Worm (Caenorhabditis elegans) whole organism, L4 larva: Measurements from ENCODE around the gene bpl-1.

Experiments
- F10B5.3 ChIP-seq: sonication (generic microtip); optimal IDR thresholded peaks from 2 replicates; lab custom pipeline; 2016; ENCODE audit warnings: mild to moderate bottlenecking, missing genetic modification characterization, missing compliant biosample characterization
- F37D6.2 ChIP-seq: sonication (generic microtip); optimal IDR thresholded peaks from 2 replicates; lab custom pipeline; 2016; ENCODE audit warnings: mild to moderate bottlenecking, missing genetic modification characterization, missing compliant biosample characterization
- F49E8.2 ChIP-seq: sonication (generic microtip); optimal IDR thresholded peaks from 2 replicates; lab custom pipeline; 2016; ENCODE audit warnings: missing compliant biosample characterization, mild to moderate bottlenecking, missing genetic modification characterization, borderline replicate concordance
- R02D3.7 ChIP-seq: fragments of 150-350 bp; sonication (generic microtip); optimal IDR thresholded peaks from 3 replicates; lab custom pipeline; 2014; ENCODE audit warnings: missing biosample characterization, missing genetic modification characterization
- T20F7.1 ChIP-seq: fragments of 200-800 bp; sonication (Bioruptor generic); optimal IDR thresholded peaks from 2 replicates; lab custom pipeline; 2018; ENCODE audit warnings: mild to moderate bottlenecking, missing genetic modification characterization, missing compliant biosample characterization
- ZK546.5 ChIP-seq, 2 experiments: sonication (generic microtip); optimal IDR thresholded peaks; 2 replicates each; lab custom pipeline; 2017; ENCODE audit warnings: missing biosample characterization in 2 of 2, missing genetic modification characterization in 2 of 2
- ceh-28 ChIP-seq: fragments of 150-350 bp; optimal IDR thresholded peaks from 2 replicates; lab custom pipeline; 2014; ENCODE audit warnings: missing biosample characterization, missing genetic modification reagents, missing genetic modification characterization
- ceh-32 ChIP-seq: sonication (generic microtip); optimal IDR thresholded peaks from 2 replicates; lab custom pipeline; 2016; ENCODE audit warnings: mild to moderate bottlenecking, missing genetic modification characterization, missing compliant biosample characterization; ENCODE audit not compliant: poor library complexity
- ces-1 ChIP-seq: fragments of 150-350 bp; sonication (generic microtip); optimal IDR thresholded peaks from 4 replicates; lab custom pipeline; 2014; ENCODE audit warnings: missing biosample characterization, missing genetic modification reagents, missing genetic modification characterization
- daf-12 ChIP-seq: fragments of 150-350 bp; optimal IDR thresholded peaks from 2 replicates; lab custom pipeline; 2014; ENCODE audit warnings: missing biosample characterization, missing genetic modification reagents, missing genetic modification characterization
- daf-16 ChIP-seq, 3 experiments: sonication (generic microtip); optimal IDR thresholded peaks; 2 replicates each; lab custom pipeline; 2016 to 2017; ENCODE audit warnings: missing genetic modification characterization in 3 of 3, missing genetic modification reagents in 3 of 3, mild to moderate bottlenecking in 2 of 3, missing compliant biosample characterization in 2 of 3, missing biosample characterization in 1 of 3, moderate library complexity in 1 of 3
- daf-19 ChIP-seq: fragments of 200-800 bp; sonication (Bioruptor generic); conservative IDR thresholded peaks from 2 replicates; pipeline ENCODE4 v1.3.6; 2022; ENCODE audit warnings: missing genetic modification characterization, missing compliant biosample characterization
- dmd-8 ChIP-seq: fragments of 200-800 bp; sonication (Bioruptor generic); IDR thresholded peaks from 2 replicates; pipeline ENCODE4 v1.3.6; 2022; ENCODE audit warnings: missing genetic modification characterization, missing compliant biosample characterization
- dve-1 ChIP-seq: sonication (generic microtip); optimal IDR thresholded peaks from 2 replicates; lab custom pipeline; 2017; ENCODE audit warnings: antibody characterized with exemption, mild to moderate bottlenecking, missing genetic modification characterization, missing compliant biosample characterization; ENCODE audit not compliant: insufficient read depth
- egl-43 ChIP-seq: fragments of 200-800 bp; sonication (Bioruptor generic); IDR thresholded peaks from 2 replicates; pipeline ENCODE4 v1.3.6; 2022; ENCODE audit warnings: missing genetic modification reagents, missing genetic modification characterization, missing compliant biosample characterization
- fkh-10 ChIP-seq: fragments of 150-350 bp; optimal IDR thresholded peaks from 2 replicates; lab custom pipeline; 2014; ENCODE audit warnings: missing biosample characterization, missing genetic modification reagents, missing genetic modification characterization
- gei-8 ChIP-seq: fragments of 200-800 bp; sonication (Bioruptor generic); optimal IDR thresholded peaks from 2 replicates; lab custom pipeline; 2018; ENCODE audit warnings: mild to moderate bottlenecking, missing genetic modification characterization, missing compliant biosample characterization
- hif-1 ChIP-seq, 2 experiments: sonication (generic microtip); optimal IDR thresholded peaks; 2 replicates each; lab custom pipeline; 2016 to 2017; ENCODE audit warnings: missing compliant biosample characterization in 2 of 2, missing genetic modification characterization in 2 of 2, missing genetic modification reagents in 2 of 2, missing genotype in 2 of 2, mild to moderate bottlenecking in 1 of 2
- hlh-30 ChIP-seq: sonication (generic microtip); optimal IDR thresholded peaks from 2 replicates; lab custom pipeline; 2017; ENCODE audit warnings: antibody characterized with exemption, mild to moderate bottlenecking, missing genetic modification characterization, missing compliant biosample characterization; ENCODE audit not compliant: insufficient read depth
- lim-7 ChIP-seq: fragments of 200-800 bp; sonication (Bioruptor generic); IDR thresholded peaks from 2 replicates; pipeline ENCODE4 v1.3.6; 2022; ENCODE audit warnings: missing genetic modification characterization, missing compliant biosample characterization
- lin-1 ChIP-seq: fragments of 200-800 bp; sonication (Bioruptor generic); IDR thresholded peaks from 2 replicates; pipeline ENCODE4 v1.3.6; 2022; ENCODE audit warnings: missing genetic modification reagents, missing genetic modification characterization, missing compliant biosample characterization
- lin-13 ChIP-seq: fragments of 150-350 bp; optimal IDR thresholded peaks from 2 replicates; lab custom pipeline; 2014; ENCODE audit warnings: missing biosample characterization, missing genetic modification reagents, missing genetic modification characterization
- lin-38 ChIP-seq: fragments of 200-800 bp; sonication (Bioruptor generic); IDR thresholded peaks from 2 replicates; pipeline ENCODE4 v1.3.6; 2022; ENCODE audit warnings: missing genetic modification reagents, missing genetic modification characterization, missing compliant biosample characterization
- lir-3 ChIP-seq: sonication (generic microtip); optimal IDR thresholded peaks from 2 replicates; lab custom pipeline; 2016; ENCODE audit warnings: mild to moderate bottlenecking, missing genetic modification characterization, missing compliant biosample characterization
- madf-5 ChIP-seq, 2 experiments: fragments of 200-800 bp; sonication (Bioruptor generic); IDR thresholded peaks; 2 replicates each; pipeline ENCODE4 v1.3.6; 2022; ENCODE audit warnings: missing compliant biosample characterization in 2 of 2, missing genetic modification characterization in 2 of 2
- madf-9 ChIP-seq: fragments of 200-800 bp; sonication (Bioruptor generic); conservative IDR thresholded peaks from 2 replicates; pipeline ENCODE4 v1.3.6; 2022; ENCODE audit warnings: missing genetic modification reagents, missing genetic modification characterization, missing compliant biosample characterization
- mdt-29 ChIP-seq: fragments of 200-800 bp; sonication (Bioruptor generic); IDR thresholded peaks from 2 replicates; pipeline ENCODE4 v1.3.6; 2022; ENCODE audit warnings: missing genetic modification reagents, missing genetic modification characterization, missing compliant biosample characterization
- mes-2 ChIP-seq: sonication (generic microtip); optimal IDR thresholded peaks from 2 replicates; lab custom pipeline; 2016; ENCODE audit warnings: missing genotype, mild to moderate bottlenecking, missing genetic modification characterization, missing compliant biosample characterization; ENCODE audit not compliant: poor library complexity, severe bottlenecking
- mxl-2 ChIP-seq: fragments of 200-800 bp; sonication (Bioruptor generic); conservative IDR thresholded peaks from 2 replicates; pipeline ENCODE4 v1.3.6; 2022; ENCODE audit warnings: missing genetic modification reagents, missing genetic modification characterization, missing compliant biosample characterization
- nhr-102 ChIP-seq: sonication (generic microtip); optimal IDR thresholded peaks from 2 replicates; lab custom pipeline; 2016; ENCODE audit warnings: mild to moderate bottlenecking, missing genetic modification characterization, moderate library complexity, missing compliant biosample characterization
- nhr-28 ChIP-seq: fragments of 150-350 bp; optimal IDR thresholded peaks from 2 replicates; lab custom pipeline; 2014; ENCODE audit warnings: missing biosample characterization, missing genetic modification characterization
- nhr-48 ChIP-seq: sonication (generic microtip); optimal IDR thresholded peaks from 2 replicates; lab custom pipeline; 2016; ENCODE audit warnings: mild to moderate bottlenecking, missing genetic modification characterization, missing compliant biosample characterization
- pha-4 ChIP-seq, 2 experiments: fragments of 150-350 bp in 1 of 2; fragments of 200-800 bp in 1 of 2; sonication (Bioruptor generic) in 1 of 2; IDR thresholded peaks in 1 of 2; optimal IDR thresholded peaks in 1 of 2; 2 replicates each; pipeline versions ENCODE4 v1.3.6 to Lab custom; 2014 to 2022; ENCODE audit warnings: missing genetic modification characterization in 2 of 2, missing genetic modification reagents in 2 of 2, missing biosample characterization in 1 of 2, missing compliant biosample characterization in 1 of 2
- pqm-1 ChIP-seq: sonication (generic microtip); optimal IDR thresholded peaks from 2 replicates; lab custom pipeline; 2017; ENCODE audit warnings: missing biosample characterization, missing genetic modification characterization
- saeg-2 ChIP-seq: fragments of 200-800 bp; sonication (Bioruptor generic); IDR thresholded peaks from 2 replicates; pipeline ENCODE4 v1.3.6; 2022; ENCODE audit warnings: missing genetic modification reagents, missing genetic modification characterization, missing compliant biosample characterization
- snpc-1.2 ChIP-seq: fragments of 200-800 bp; sonication (Bioruptor generic); IDR thresholded peaks from 2 replicates; pipeline ENCODE4 v1.3.6; 2022; ENCODE audit warnings: missing genetic modification reagents, missing genetic modification characterization, missing compliant biosample characterization
- tra-1 ChIP-seq: fragments of 200-800 bp; sonication (Bioruptor generic); IDR thresholded peaks from 2 replicates; pipeline ENCODE4 v1.3.6; 2022; ENCODE audit warnings: missing genetic modification reagents, missing genetic modification characterization, missing compliant biosample characterization
- unc-62 ChIP-seq, 3 experiments: fragments of 150-350 bp in 1 of 3; sonication (generic microtip); optimal IDR thresholded peaks in 2 of 3; peaks in 1 of 3; 1 replicate in 1 of 3; 2 replicates in 2 of 3; lab custom pipeline; 2014 to 2017; ENCODE audit warnings: missing biosample characterization in 3 of 3, missing genetic modification characterization in 3 of 3, missing genetic modification reagents in 3 of 3, missing genotype in 1 of 3
- zag-1 ChIP-seq: fragments of 150-350 bp; optimal IDR thresholded peaks from 2 replicates; lab custom pipeline; 2014; ENCODE audit warnings: missing biosample characterization, missing genetic modification characterization
- zip-11 ChIP-seq: fragments of 200-800 bp; sonication (Bioruptor generic); IDR thresholded peaks from 2 replicates; pipeline ENCODE4 v1.3.6; 2022; ENCODE audit warnings: missing genetic modification characterization, missing compliant biosample characterization
- ztf-11 ChIP-seq: fragments of 150-350 bp; optimal IDR thresholded peaks from 2 replicates; lab custom pipeline; 2014; ENCODE audit warnings: missing biosample characterization, missing genetic modification characterization

The bpl-1 gene

ce11 chrII:6322081-6322480 is 48.1 kb downstream of the bpl-1 start:
- TF ChIP-seq lin-38 (GFP tag; lab: Robert Waterston, UW) (no peak), zip-11 (GFP tag; lab: Robert Waterston, UW) (no peak), madf-5 (GFP tag; IDR thresholded peaks at IDR 0.05; lab: Robert Waterston, UW) (no peak), ZK546.5 (tag; optimal IDR thresholded peaks at IDR 0.05; lab: Kevin White, UChicago) (no peak), unc-62 (GFP tag; optimal IDR thresholded peaks at IDR 0.05 in 1 of 2; lab: Kevin White, UChicago) (peak in 1 of 2 experiments; percentile 97), unc-62 (tag; optimal IDR thresholded peaks at IDR 0.05; lab: Kevin White, UChicago) (no peak), mxl-2 (GFP tag; lab: Robert Waterston, UW) (no peak)
- TF ChIP-seq, all 104 proteins: peak for 1

ce11 chrII:6322979-6323378 is 49.0 kb downstream of the bpl-1 start, which contains the start of gene C32D5.4:
Gene C32D5.4 (minus strand): TSS chrII:6323079.
- TF ChIP-seq lim-7, result no peak
- no peak for TF ChIP-seq nhr-102 (tag; lab: Kevin White, UChicago)
- TF ChIP-seq daf-19 (GFP tag; lab: Robert Waterston, UW), result no peak

ce11 chrII:6324086-6324485 is 50.1 kb downstream of the bpl-1 start, which contains the start of gene sma-6:
Gene sma-6 (plus strand): TSS chrII:6324484.
- TF ChIP-seq pqm-1 (tag; lab: Kevin White, UChicago) (peak; percentile 22), lin-13 (GFP tag; lab: Kevin White, UChicago) (no peak), nhr-28 (tag; lab: Kevin White, UChicago) (peak; percentile 24), dve-1 (tag; lab: Kevin White, UChicago) (peak; percentile 12), ces-1 (GFP tag; lab: Kevin White, UChicago) (no peak)

ce11 chrII:6327317-6327716 is 53.3 kb downstream of the bpl-1 start:
- TF ChIP-seq fkh-10 (GFP tag; lab: Kevin White, UChicago) (no peak), T20F7.1 (GFP tag; lab: Kevin White, UChicago) (peak; percentile 56), pha-4 (GFP tag; IDR thresholded peaks at IDR 0.05; lab: Robert Waterston, UW) (no peak), pha-4 (tag; optimal IDR thresholded peaks at IDR 0.05; lab: Kevin White, UChicago) (no peak), pqm-1 (tag; lab: Kevin White, UChicago) (peak; percentile 97), daf-16 (GFP tag; optimal IDR thresholded peaks at IDR 0.05; lab: Kevin White, UChicago) (peak in 1 of 2 experiments; percentile 55), daf-16 (tag; optimal IDR thresholded peaks at IDR 0.05; lab: Kevin White, UChicago) (peak; percentile 59), mes-2 (tag; lab: Kevin White, UChicago) (peak; percentile 32), lin-38 (GFP tag; lab: Robert Waterston, UW) (no peak), gei-8 (GFP tag; lab: Kevin White, UChicago) (no peak), R02D3.7 (no peak), dmd-8 (GFP tag; lab: Robert Waterston, UW) (no peak), daf-12 (tag; lab: Kevin White, UChicago) (no peak), tra-1 (GFP tag; lab: Robert Waterston, UW) (peak; percentile 79), ceh-28 (tag; lab: Kevin White, UChicago) (no peak), F49E8.2 (tag; lab: Kevin White, UChicago) (no peak), saeg-2 (GFP tag; lab: Robert Waterston, UW) (0 out of 2 replicates have a peak, but pooled peaks have one; percentile 58), egl-43 (GFP tag; lab: Robert Waterston, UW) (no peak), zag-1 (tag; lab: Kevin White, UChicago) (no peak), ceh-32 (tag; lab: Kevin White, UChicago) (no peak), F37D6.2 (tag; lab: Kevin White, UChicago) (no peak), madf-9 (GFP tag; lab: Robert Waterston, UW) (no peak), hlh-30 (tag; lab: Kevin White, UChicago) (no peak), daf-19 (GFP tag; lab: Robert Waterston, UW) (no peak), nhr-102 (tag; lab: Kevin White, UChicago) (peak; percentile 60), lim-7 (no peak), ztf-11 (tag; lab: Kevin White, UChicago) (no peak), F10B5.3 (tag; lab: Kevin White, UChicago) (no peak), nhr-48 (tag; lab: Kevin White, UChicago) (peak; percentile 67), lin-1 (GFP tag; lab: Robert Waterston, UW) (peak; percentile 78), unc-62 (GFP tag; optimal IDR thresholded peaks at IDR 0.05 in 1 of 2; lab: Kevin White, UChicago) (no peak), unc-62 (tag; optimal IDR thresholded peaks at IDR 0.05; lab: Kevin White, UChicago) (no peak), hif-1 (tag; optimal IDR thresholded peaks at IDR 0.05; lab: Kevin White, UChicago) (no peak), snpc-1.2 (no peak), zip-11 (GFP tag; lab: Robert Waterston, UW) (no peak), mdt-29 (GFP tag; lab: Robert Waterston, UW) (no peak), lir-3 (tag; lab: Kevin White, UChicago) (no peak)
